Fruit fly (Drosophila melanogaster): ENCODE data around the gene LanA.

LanA gene

DNA sequence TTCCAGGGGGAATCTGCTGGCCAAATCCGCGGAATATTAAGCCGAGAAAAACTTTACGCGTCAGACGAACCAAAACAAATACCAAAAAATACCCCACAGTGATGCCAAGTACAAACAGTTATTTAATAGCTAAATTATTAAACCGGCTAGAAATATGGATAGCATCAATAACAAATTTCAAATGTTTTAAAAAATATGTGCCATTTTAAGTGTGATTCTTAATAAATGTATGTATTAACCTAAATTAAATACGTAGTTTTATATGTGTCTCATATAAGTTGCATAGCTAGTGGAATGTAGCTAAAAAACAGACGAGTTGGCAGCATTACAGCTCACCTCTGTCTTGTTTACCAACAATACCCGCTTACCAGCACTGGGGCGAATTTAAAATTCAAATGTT is 36.0 kb downstream of the LanA start, which contains the start of gene CG10274 (continued):
- no peak for TF ChIP-seq CG15479 (GFP tag; optimal IDR thresholded peaks at IDR 0.05)
- peak; percentile 70 for TF ChIP-seq Camta (GFP tag; optimal IDR thresholded peaks at IDR 0.05)
- TF ChIP-seq tna (GFP tag; IDR thresholded peaks at IDR 0.05; ENCODE audit: partially characterized antibody), result no peak
- peak; percentile 78 for TF ChIP-seq Dip3 (GFP tag; optimal IDR thresholded peaks at IDR 0.05)
- peak; percentile 89 for TF ChIP-seq MBD-R2 (GFP tag; IDR thresholded peaks at IDR 0.05)
- no peak for TF ChIP-seq cad (GFP tag; optimal IDR thresholded peaks at IDR 0.05)
- TF ChIP-seq Sin3A (optimal IDR thresholded peaks at IDR 0.05), result peak; percentile 75
- peak; percentile 98 for TF ChIP-seq sd (tag; optimal IDR thresholded peaks at IDR 0.05)
- TF ChIP-seq NFAT (GFP tag; IDR thresholded peaks at IDR 0.05), result peak; percentile 59; the same call in 1 of the 2 replicates
- TF ChIP-seq CG30431 (GFP tag; optimal IDR thresholded peaks at IDR 0.05), result peak; percentile 16
- TF ChIP-seq Optix (GFP tag; IDR thresholded peaks at IDR 0.05), result no peak
- peak; percentile 72 for TF ChIP-seq Fer2 (tag; optimal IDR thresholded peaks at IDR 0.05)
- no peak for TF ChIP-seq CG31388 (GFP tag; optimal IDR thresholded peaks at IDR 0.05)
- TF ChIP-seq Sox100B (GFP tag; optimal IDR thresholded peaks at IDR 0.05), result no peak
- peak; percentile 77 for TF ChIP-seq CG9215 (GFP tag; IDR thresholded peaks at IDR 0.05)
- no peak for TF ChIP-seq CG7963 (GFP tag; IDR thresholded peaks at IDR 0.05; ENCODE audit: partially characterized antibody)
- TF ChIP-seq schlank (tag; optimal IDR thresholded peaks at IDR 0.05), result no peak
- no peak for TF ChIP-seq gsb-n (tag; optimal IDR thresholded peaks at IDR 0.05)
- peak; percentile 68 for TF ChIP-seq CG10654 (GFP tag; optimal IDR thresholded peaks at IDR 0.05)
- TF ChIP-seq Nf-YB (GFP tag; optimal IDR thresholded peaks at IDR 0.05), result peak; percentile 46
- no peak for TF ChIP-seq btn (GFP tag; optimal IDR thresholded peaks at IDR 0.05)
- peak; percentile 74 for TF ChIP-seq CG10979 (tag; optimal IDR thresholded peaks at IDR 0.05)
- TF ChIP-seq Rx (GFP tag; IDR thresholded peaks at IDR 0.05), result no peak
- TF ChIP-seq CG11085 (GFP tag; IDR thresholded peaks at IDR 0.05), result peak; percentile 43
- TF ChIP-seq klu (GFP tag; IDR thresholded peaks at IDR 0.05), result peak; percentile 73; the same call in 1 of the 2 replicates
- TF ChIP-seq jumu (GFP tag; optimal IDR thresholded peaks at IDR 0.05), result peak; percentile 64
- TF ChIP-seq CG11723 (GFP tag; optimal IDR thresholded peaks at IDR 0.05), result no peak
- TF ChIP-seq dmrt99B (tag; optimal IDR thresholded peaks at IDR 0.05), result no peak
- TF ChIP-seq Blimp-1 (GFP tag; optimal IDR thresholded peaks at IDR 0.05), result no peak
- TF ChIP-seq sens (GFP tag), result peak; percentile 96
- TF ChIP-seq CG8089 (GFP tag; optimal IDR thresholded peaks at IDR 0.05), result peak; percentile 36
- TF ChIP-seq fd64A (GFP tag; optimal IDR thresholded peaks at IDR 0.05), result no peak
- TF ChIP-seq row (GFP tag; IDR thresholded peaks at IDR 0.05), result peak; percentile 97
- peak; percentile 37; the same call in 1 of the 2 replicates for TF ChIP-seq Drgx (GFP tag; IDR thresholded peaks at IDR 0.05)
- no peak for TF ChIP-seq stc (GFP tag; IDR thresholded peaks at IDR 0.05)
- no peak for TF ChIP-seq CG2199 (GFP tag; IDR thresholded peaks at IDR 0.05)
- peak; percentile 75 for TF ChIP-seq Bteb2 (GFP tag; optimal IDR thresholded peaks at IDR 0.05)
- no peak for TF ChIP-seq disco-r (GFP tag; optimal IDR thresholded peaks at IDR 0.05)
- no peak for TF ChIP-seq CG10147 (GFP tag; optimal IDR thresholded peaks at IDR 0.05)
- no peak for TF ChIP-seq br (optimal IDR thresholded peaks at IDR 0.05)
- no peak for TF ChIP-seq hbn (GFP tag; IDR thresholded peaks at IDR 0.05; ENCODE audit: partially characterized antibody)
- no peak for TF ChIP-seq nerfin-2 (GFP tag; IDR thresholded peaks at IDR 0.05; ENCODE audit: partially characterized antibody)
- TF ChIP-seq jing (GFP tag; optimal IDR thresholded peaks at IDR 0.05), result no peak
- peak; percentile 44 for TF ChIP-seq crc (GFP tag; optimal IDR thresholded peaks at IDR 0.05)
- TF ChIP-seq CG2678 (tag; optimal IDR thresholded peaks at IDR 0.05), result no peak
- no peak for TF ChIP-seq Mrtf (GFP tag; IDR thresholded peaks at IDR 0.05)
- peak; percentile 15 for TF ChIP-seq CG3163 (GFP tag; optimal IDR thresholded peaks at IDR 0.05)
- peak; percentile 91 for TF ChIP-seq nmo (GFP tag; optimal IDR thresholded peaks at IDR 0.05)
- peak; percentile 84 for TF ChIP-seq CG4617 (GFP tag; optimal IDR thresholded peaks at IDR 0.05; ENCODE audit: borderline replicate concordance)
- no peak for TF ChIP-seq cas (GFP tag; IDR thresholded peaks at IDR 0.05)
- peak; percentile 65 for TF ChIP-seq fd96Cb (tag; optimal IDR thresholded peaks at IDR 0.05)
- TF ChIP-seq yki (optimal IDR thresholded peaks at IDR 0.05), result no peak
- TF ChIP-seq ap (GFP tag; IDR thresholded peaks at IDR 0.05), result no peak
